Worm (Caenorhabditis elegans) whole organism, late embryonic: ENCODE data around the gene col-77.

ENCODE experiments used
- C38D4.7 ChIP-seq: fragments of 200-800 bp; sonication (Bioruptor generic); optimal IDR thresholded peaks from 2 replicates; lab custom pipeline; 2018; ENCODE audit warnings: mild to moderate bottlenecking, missing genetic modification characterization, moderate library complexity, missing compliant biosample characterization
- F13H6.1 ChIP-seq: sonication (generic microtip); optimal IDR thresholded peaks from 2 replicates; lab custom pipeline; 2016; ENCODE audit warnings: missing genetic modification characterization, missing compliant biosample characterization
- K02D7.2 ChIP-seq: sonication (generic microtip); optimal IDR thresholded peaks from 2 replicates; lab custom pipeline; 2017; ENCODE audit warnings: mild to moderate bottlenecking, missing genetic modification characterization, missing compliant biosample characterization
- K09A11.1 ChIP-seq: sonication (generic microtip); optimal IDR thresholded peaks from 2 replicates; lab custom pipeline; 2017; ENCODE audit warnings: antibody characterized with exemption, mild to moderate bottlenecking, missing genetic modification characterization, missing compliant biosample characterization; ENCODE audit not compliant: insufficient read depth
- Y22D7AL.16 ChIP-seq: sonication (generic microtip); optimal IDR thresholded peaks from 2 replicates; lab custom pipeline; 2016; ENCODE audit warnings: missing genetic modification characterization, missing compliant biosample characterization
- ahr-1 ChIP-seq: sonication (generic microtip); optimal IDR thresholded peaks from 2 replicates; lab custom pipeline; 2016; ENCODE audit warnings: missing genetic modification characterization, missing compliant biosample characterization
- ceh-14 ChIP-seq: sonication (generic microtip); optimal IDR thresholded peaks from 2 replicates; lab custom pipeline; 2016; ENCODE audit warnings: missing genotype, missing genetic modification characterization, missing compliant biosample characterization
- ceh-2 ChIP-seq: sonication (generic microtip); optimal IDR thresholded peaks from 2 replicates; lab custom pipeline; 2016; ENCODE audit warnings: missing genotype, missing genetic modification characterization, missing compliant biosample characterization
- ceh-22 ChIP-seq: sonication (generic microtip); optimal IDR thresholded peaks from 2 replicates; lab custom pipeline; 2017; ENCODE audit warnings: missing biosample characterization, missing genetic modification characterization
- ceh-24 ChIP-seq: sonication (generic microtip); optimal IDR thresholded peaks from 2 replicates; lab custom pipeline; 2016; ENCODE audit warnings: mild to moderate bottlenecking, missing genetic modification characterization, missing compliant biosample characterization
- ceh-30 ChIP-seq: fragments of 150-350 bp; optimal IDR thresholded peaks from 2 replicates; lab custom pipeline; 2014; ENCODE audit warnings: missing biosample characterization, missing genetic modification characterization
- ceh-31 ChIP-seq: sonication (generic microtip); optimal IDR thresholded peaks from 2 replicates; lab custom pipeline; 2016; ENCODE audit warnings: missing genetic modification characterization, missing compliant biosample characterization
- ceh-34 ChIP-seq: sonication (generic microtip); optimal IDR thresholded peaks from 2 replicates; lab custom pipeline; 2016; ENCODE audit warnings: mild to moderate bottlenecking, missing genetic modification characterization, missing compliant biosample characterization
- ceh-45 ChIP-seq: fragments of 200-800 bp; sonication (Bioruptor generic); IDR thresholded peaks from 2 replicates; pipeline ENCODE4 v1.3.6; 2022; ENCODE audit warnings: missing genetic modification reagents, missing genetic modification characterization, missing compliant biosample characterization
- ceh-6 ChIP-seq: fragments of 200-800 bp; sonication (Bioruptor generic); optimal IDR thresholded peaks from 2 replicates; lab custom pipeline; 2018; ENCODE audit warnings: mild to moderate bottlenecking, missing genetic modification characterization, missing compliant biosample characterization
- che-1 ChIP-seq: sonication (generic microtip); optimal IDR thresholded peaks from 2 replicates; lab custom pipeline; 2016; ENCODE audit warnings: mild to moderate bottlenecking, missing genetic modification characterization, missing compliant biosample characterization
- elt-2 ChIP-seq: sonication (generic microtip); optimal IDR thresholded peaks from 2 replicates; lab custom pipeline; 2016; ENCODE audit warnings: missing genetic modification reagents, missing genetic modification characterization, missing compliant biosample characterization
- elt-4 ChIP-seq: sonication (generic microtip); optimal IDR thresholded peaks from 2 replicates; lab custom pipeline; 2016; ENCODE audit warnings: missing genetic modification characterization, missing compliant biosample characterization
- fax-1 ChIP-seq: sonication (generic microtip); optimal IDR thresholded peaks from 2 replicates; lab custom pipeline; 2016; ENCODE audit warnings: missing genotype, missing genetic modification characterization, missing compliant biosample characterization
- fkh-10 ChIP-seq: fragments of 150-350 bp; optimal IDR thresholded peaks from 2 replicates; lab custom pipeline; 2014; ENCODE audit warnings: missing biosample characterization, missing genetic modification reagents, missing genetic modification characterization
- gmeb-2 ChIP-seq: sonication (generic microtip); optimal IDR thresholded peaks from 2 replicates; lab custom pipeline; 2016; ENCODE audit warnings: missing genetic modification characterization, inconsistent platforms, missing compliant biosample characterization
- hlh-13 ChIP-seq: fragments of 200-800 bp; sonication (Bioruptor generic); optimal IDR thresholded peaks from 2 replicates; lab custom pipeline; 2018; ENCODE audit warnings: mild to moderate bottlenecking, missing genetic modification characterization, missing compliant biosample characterization
- hlh-30 ChIP-seq: sonication (generic microtip); optimal IDR thresholded peaks from 2 replicates; lab custom pipeline; 2017; ENCODE audit warnings: antibody characterized with exemption, missing genetic modification characterization, missing compliant biosample characterization; ENCODE audit not compliant: insufficient read depth
- hlh-6 ChIP-seq: sonication (generic microtip); optimal IDR thresholded peaks from 2 replicates; lab custom pipeline; 2016; ENCODE audit warnings: missing genotype, missing genetic modification characterization, missing compliant biosample characterization
- hlh-8 ChIP-seq: sonication (generic microtip); optimal IDR thresholded peaks from 2 replicates; lab custom pipeline; 2016; ENCODE audit warnings: missing genotype, missing genetic modification characterization, missing compliant biosample characterization
- lin-11 ChIP-seq: fragments of 200-800 bp; sonication (Bioruptor generic); optimal IDR thresholded peaks from 2 replicates; lab custom pipeline; 2018; ENCODE audit warnings: mild to moderate bottlenecking, missing genetic modification characterization, missing compliant biosample characterization
- madf-2 ChIP-seq: sonication (generic microtip); optimal IDR thresholded peaks from 2 replicates; lab custom pipeline; 2017; ENCODE audit warnings: missing genetic modification characterization, missing compliant biosample characterization
- nfya-1 ChIP-seq: sonication (generic microtip); optimal IDR thresholded peaks from 2 replicates; lab custom pipeline; 2017; ENCODE audit warnings: missing genetic modification characterization, mild to moderate bottlenecking, missing compliant biosample characterization, antibody characterized with exemption, moderate library complexity
- nhr-232 ChIP-seq: sonication (generic microtip); optimal IDR thresholded peaks from 2 replicates; lab custom pipeline; 2016; ENCODE audit warnings: missing genetic modification characterization, missing compliant biosample characterization
- npax-4 ChIP-seq: sonication (generic microtip); optimal IDR thresholded peaks from 2 replicates; lab custom pipeline; 2016; ENCODE audit warnings: missing genetic modification characterization, missing compliant biosample characterization
- pag-3 ChIP-seq: sonication (generic microtip); optimal IDR thresholded peaks from 2 replicates; lab custom pipeline; 2016; ENCODE audit warnings: missing compliant biosample characterization, missing genetic modification characterization, borderline replicate concordance
- pat-9 ChIP-seq: fragments of 200-800 bp; sonication (Bioruptor generic); optimal IDR thresholded peaks from 2 replicates; lab custom pipeline; 2018; ENCODE audit warnings: mild to moderate bottlenecking, missing genetic modification characterization, moderate library complexity, missing compliant biosample characterization
- pax-1 ChIP-seq: fragments of 150-350 bp; optimal IDR thresholded peaks from 2 replicates; lab custom pipeline; 2014; ENCODE audit warnings: missing biosample characterization, missing genetic modification characterization
- pha-2 ChIP-seq: sonication (generic microtip); optimal IDR thresholded peaks from 2 replicates; lab custom pipeline; 2017; ENCODE audit warnings: mild to moderate bottlenecking, missing genetic modification characterization, missing compliant biosample characterization
- pha-4 ChIP-seq: fragments of 150-350 bp; optimal IDR thresholded peaks from 2 replicates; lab custom pipeline; 2018; ENCODE audit warnings: missing biosample characterization, missing genetic modification reagents, missing genetic modification characterization
- pqm-1 ChIP-seq: sonication (generic microtip); optimal IDR thresholded peaks from 2 replicates; lab custom pipeline; 2016; ENCODE audit warnings: missing genetic modification characterization, missing compliant biosample characterization
- ref-2 ChIP-seq: sonication (generic microtip); optimal IDR thresholded peaks from 2 replicates; lab custom pipeline; 2016; ENCODE audit warnings: missing genetic modification characterization, missing compliant biosample characterization
- rnt-1 ChIP-seq: sonication (generic microtip); optimal IDR thresholded peaks from 2 replicates; lab custom pipeline; 2016; ENCODE audit warnings: missing genetic modification characterization, missing compliant biosample characterization
- syd-9 ChIP-seq: sonication (generic microtip); optimal IDR thresholded peaks from 2 replicates; lab custom pipeline; 2016; ENCODE audit warnings: mild to moderate bottlenecking, missing genetic modification characterization, moderate library complexity, missing compliant biosample characterization
- tbx-2 ChIP-seq: sonication (generic microtip); optimal IDR thresholded peaks from 2 replicates; lab custom pipeline; 2016; ENCODE audit warnings: missing genetic modification characterization, missing compliant biosample characterization
- ttx-3 ChIP-seq: sonication (generic microtip); optimal IDR thresholded peaks from 2 replicates; lab custom pipeline; 2016; ENCODE audit warnings: missing genetic modification reagents, missing genetic modification characterization, missing compliant biosample characterization
- unc-42 ChIP-seq: sonication (generic microtip); optimal IDR thresholded peaks from 2 replicates; lab custom pipeline; 2016; ENCODE audit warnings: missing genotype, missing genetic modification characterization, missing compliant biosample characterization
- unc-55 ChIP-seq: sonication (generic microtip); optimal IDR thresholded peaks from 2 replicates; lab custom pipeline; 2017; ENCODE audit warnings: missing biosample characterization, missing genetic modification reagents, missing genetic modification characterization
- unc-86 ChIP-seq: sonication (generic microtip); optimal IDR thresholded peaks from 2 replicates; lab custom pipeline; 2016; ENCODE audit warnings: missing genetic modification characterization, missing compliant biosample characterization
- zip-5 ChIP-seq: sonication (generic microtip); optimal IDR thresholded peaks from 2 replicates; lab custom pipeline; 2016; ENCODE audit warnings: missing genetic modification characterization, missing compliant biosample characterization

col-77 gene

DNA sequence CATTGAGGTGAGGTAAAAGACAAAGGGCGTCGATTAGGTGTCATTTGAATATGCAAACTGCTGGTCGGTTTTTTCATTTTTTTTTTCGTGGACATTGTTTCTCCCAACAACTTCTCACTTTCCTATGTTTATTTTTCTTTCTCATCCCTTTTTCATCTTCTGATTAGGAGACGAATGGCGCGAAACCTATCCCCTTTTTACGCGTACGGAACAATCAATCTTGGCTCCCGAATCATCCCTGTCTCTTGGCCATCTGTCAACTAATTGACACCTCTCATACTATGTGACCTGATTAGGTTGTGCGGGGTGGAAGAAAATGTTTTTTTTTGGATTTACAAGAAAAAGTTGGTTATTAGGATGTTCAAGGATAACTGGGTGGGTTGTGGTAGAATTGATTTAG lies 14.4 kb downstream of the col-77 start:
- TF ChIP-seq ref-2 (tag; lab: Kevin White, UChicago) = no peak
- no peak for TF ChIP-seq hlh-13 (GFP tag; lab: Kevin White, UChicago)
- no peak for TF ChIP-seq hlh-8 (tag; lab: Kevin White, UChicago)
- no peak for TF ChIP-seq unc-55 (GFP tag; lab: Kevin White, UChicago)
- TF ChIP-seq syd-9 (tag; lab: Kevin White, UChicago) = no peak
- TF ChIP-seq ceh-14 (tag; lab: Kevin White, UChicago) = no peak
- no peak for TF ChIP-seq ceh-45 (GFP tag; lab: Robert Waterston, UW)
- TF ChIP-seq ceh-22 (tag; lab: Kevin White, UChicago) = no peak
- no peak for TF ChIP-seq ahr-1 (tag; lab: Kevin White, UChicago)
- TF ChIP-seq hlh-30 (tag; lab: Kevin White, UChicago) = no peak
- no peak for TF ChIP-seq C38D4.7
- TF ChIP-seq pax-1 (tag; lab: Kevin White, UChicago) = no peak

DNA sequence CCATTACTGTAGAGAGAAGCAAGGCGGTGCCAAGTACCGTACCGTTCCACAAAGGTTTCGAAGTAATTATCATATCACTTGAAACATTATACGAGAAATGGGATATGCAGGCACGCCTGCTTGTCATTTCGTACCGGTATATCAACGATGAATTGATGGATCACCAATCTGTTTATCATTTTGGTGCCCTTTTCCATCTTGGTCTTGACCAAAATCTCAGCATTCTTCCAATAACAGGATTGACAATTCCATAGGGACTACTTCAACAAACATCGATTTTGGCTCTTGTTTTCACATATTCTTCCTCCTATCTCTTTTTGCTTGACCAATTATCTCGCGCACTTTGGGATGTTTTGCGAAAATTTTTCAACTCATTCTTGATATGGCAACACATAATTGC lies 20.1 kb downstream of the col-77 start:
- no peak for TF ChIP-seq che-1 (tag; lab: Kevin White, UChicago)
- no peak for TF ChIP-seq ceh-14 (tag; lab: Kevin White, UChicago)
- TF ChIP-seq ceh-34 (tag; lab: Kevin White, UChicago) = no peak
- TF ChIP-seq tbx-2 (tag; lab: Kevin White, UChicago) = no peak
- no peak for TF ChIP-seq fax-1
- TF ChIP-seq ceh-30 (tag; lab: Kevin White, UChicago) = no peak
- TF ChIP-seq pqm-1 = no peak
- no peak for TF ChIP-seq Y22D7AL.16 (tag; lab: Kevin White, UChicago)
- TF ChIP-seq nhr-232 (tag; lab: Kevin White, UChicago) = no peak
- TF ChIP-seq hlh-30 (tag; lab: Kevin White, UChicago) = no peak
- no peak for TF ChIP-seq zip-5 (tag; lab: Kevin White, UChicago)
- no peak for TF ChIP-seq ceh-6 (GFP tag; lab: Kevin White, UChicago)
- TF ChIP-seq pag-3 = no peak
- TF ChIP-seq pha-4 (tag; lab: Kevin White, UChicago) = no peak
- TF ChIP-seq pat-9 (tag; lab: Kevin White, UChicago) = no peak
- TF ChIP-seq gmeb-2 = no peak
- no peak for TF ChIP-seq hlh-13 (GFP tag; lab: Kevin White, UChicago)
- TF ChIP-seq unc-55 (GFP tag; lab: Kevin White, UChicago) = no peak
- TF ChIP-seq ttx-3 (tag; lab: Kevin White, UChicago) = no peak

DNA sequence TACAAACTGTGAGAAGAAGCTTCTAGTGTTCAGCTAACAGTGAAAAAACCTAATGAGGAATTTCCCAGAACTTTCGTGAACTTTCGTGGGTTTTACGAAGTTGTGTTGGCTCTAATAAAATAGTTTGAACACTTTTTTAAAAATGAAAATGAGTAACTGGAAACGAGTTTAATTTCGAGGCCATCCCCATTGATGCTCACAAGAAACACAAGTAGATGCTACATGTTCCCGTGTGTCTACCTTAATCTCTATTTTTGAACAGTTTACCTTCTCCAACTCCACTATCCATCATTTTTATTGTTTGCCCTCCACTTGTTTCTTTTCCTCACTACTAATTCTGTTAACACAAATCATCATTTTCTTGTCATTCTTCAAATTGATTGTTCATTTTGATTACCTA lies 25.5 kb downstream of the col-77 start, which contains the start of gene C26D10.7:
Gene C26D10.7, plus strand, starts transcription at position 301 of the 400 bp plus-strand sequence.
- no peak for TF ChIP-seq rnt-1 (tag; lab: Kevin White, UChicago)
- TF ChIP-seq pha-2 (tag; lab: Kevin White, UChicago) = no peak
- no peak for TF ChIP-seq ceh-2
- no peak for TF ChIP-seq fkh-10

DNA sequence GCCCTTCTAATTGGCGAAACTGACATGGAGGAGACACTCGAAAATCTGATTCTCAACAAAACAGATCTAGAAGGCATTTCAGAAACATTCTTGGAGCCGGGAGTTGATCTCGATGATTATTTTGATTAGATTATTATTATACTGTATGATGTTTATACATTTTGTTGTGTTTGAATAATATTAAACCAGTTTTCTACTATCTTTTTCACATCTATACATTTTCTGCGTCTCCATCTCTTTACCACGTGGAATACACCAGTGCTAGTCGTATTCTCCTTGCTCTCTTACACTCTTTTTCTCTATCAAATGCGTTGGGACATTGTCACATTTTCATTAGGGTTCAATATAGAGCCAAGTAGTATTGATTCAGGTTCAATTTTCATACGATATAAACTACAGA lies 29.7 kb downstream of the col-77 start, which contains the start of gene C26D10.4:
Gene C26D10.4, plus strand, starts transcription at position 301 of the 400 bp plus-strand sequence.
- TF ChIP-seq K02D7.2 (tag; lab: Kevin White, UChicago) (no peak), ceh-31 (no peak), npax-4 (tag; lab: Kevin White, UChicago) (no peak), nhr-232 (tag; lab: Kevin White, UChicago) (no peak), hlh-6 (no peak)

DNA sequence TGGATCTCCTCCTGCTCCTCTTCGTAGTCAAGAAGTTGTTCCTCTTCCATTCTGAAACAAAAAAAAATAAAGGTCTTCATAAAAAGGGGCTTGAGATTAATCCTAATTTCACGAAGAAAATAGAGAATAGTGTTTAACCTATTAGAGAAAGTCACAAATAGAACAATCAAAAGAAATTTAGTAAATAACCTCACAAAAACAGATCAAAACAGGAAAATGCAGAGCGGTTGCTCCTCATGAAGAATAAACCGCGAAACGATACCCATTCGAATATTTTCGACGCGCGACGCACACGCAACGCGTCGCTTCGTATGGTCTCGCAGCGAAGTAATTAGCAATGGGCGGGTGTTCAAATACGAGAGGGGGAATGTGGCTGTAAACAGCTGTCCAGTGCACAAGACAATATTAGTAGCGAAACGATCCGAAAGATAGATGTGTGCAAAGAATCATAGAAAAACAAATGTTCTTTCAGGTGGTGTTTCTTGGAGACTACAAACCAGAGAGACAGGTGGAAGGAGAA lies 30.3 kb downstream of the col-77 start, which contains the start of gene hel-1:
Gene hel-1, minus strand, starts transcription at position 51 of the 520 bp plus-strand sequence.
- TF ChIP-seq unc-86 = no peak
- TF ChIP-seq ceh-24 (tag; lab: Kevin White, UChicago) = no peak
- TF ChIP-seq madf-2 (tag; lab: Kevin White, UChicago) = peak; percentile 30
- TF ChIP-seq elt-4 = no peak
- peak; percentile 68 for TF ChIP-seq nfya-1
- TF ChIP-seq hlh-13 (GFP tag; lab: Kevin White, UChicago) = no peak
- no peak for TF ChIP-seq lin-11
- no peak for TF ChIP-seq elt-2 (tag; lab: Kevin White, UChicago)
- TF ChIP-seq ttx-3 (tag; lab: Kevin White, UChicago) = no peak
- TF ChIP-seq F13H6.1 (tag; lab: Kevin White, UChicago) = no peak
- peak; percentile 39 for TF ChIP-seq hlh-8 (tag; lab: Kevin White, UChicago)
- no peak for TF ChIP-seq che-1 (tag; lab: Kevin White, UChicago)
- no peak for TF ChIP-seq K02D7.2 (tag; lab: Kevin White, UChicago)
- peak; percentile 88 for TF ChIP-seq unc-42 (tag; lab: Kevin White, UChicago)
- TF ChIP-seq zip-5 (tag; lab: Kevin White, UChicago) = no peak
- TF ChIP-seq K09A11.1 = no peak
- no peak for TF ChIP-seq npax-4 (tag; lab: Kevin White, UChicago)
- TF ChIP-seq pax-1 (tag; lab: Kevin White, UChicago) = no peak
